Fruit fly (Drosophila melanogaster) whole organism, adult: ENCODE results near the gene ND-B8.
A peak's percentile ranks its signal among the peaks of the same experiment; 100 is the strongest.

Experiments used
- CG11617 ChIP-seq: fragments of 200-800 bp; sonication (Bioruptor generic); optimal IDR thresholded peaks from 2 replicates; lab custom pipeline; 2017; ENCODE audit warnings: mild to moderate bottlenecking, missing biosample characterization, missing genetic modification reagents, missing genetic modification characterization
- CG12768 ChIP-seq: fragments of 200-800 bp; sonication (Bioruptor generic); optimal IDR thresholded peaks from 2 replicates; lab custom pipeline; 2017; ENCODE audit warnings: missing biosample characterization, missing genetic modification characterization, mild to moderate bottlenecking, moderate library complexity, missing genetic modification reagents
- CG14711 ChIP-seq: fragments of 200-800 bp; sonication (Bioruptor generic); optimal IDR thresholded peaks from 2 replicates; lab custom pipeline; 2018; ENCODE audit warnings: missing biosample characterization, mild to moderate bottlenecking, missing genetic modification characterization, moderate library complexity
- CG1620 ChIP-seq: fragments of 200-800 bp; sonication (Bioruptor generic); optimal IDR thresholded peaks from 2 replicates; lab custom pipeline; 2016; ENCODE audit warnings: missing biosample characterization, missing genetic modification characterization
- CG33017 ChIP-seq: fragments of 200-800 bp; sonication (Bioruptor generic); optimal IDR thresholded peaks from 2 replicates; lab custom pipeline; 2018; ENCODE audit warnings: missing biosample characterization, mild to moderate bottlenecking, missing genetic modification characterization, moderate library complexity
- CG5204 ChIP-seq: fragments of 200-800 bp; sonication (Bioruptor generic); optimal IDR thresholded peaks from 2 replicates; lab custom pipeline; 2016; ENCODE audit warnings: missing biosample characterization, missing genetic modification characterization
- CG7045 ChIP-seq: fragments of 200-800 bp; sonication (Bioruptor generic); optimal IDR thresholded peaks from 2 replicates; lab custom pipeline; 2017; ENCODE audit warnings: missing biosample characterization, mild to moderate bottlenecking, missing genetic modification characterization
- CG7101 ChIP-seq: fragments of 200-800 bp; sonication (Bioruptor generic); optimal IDR thresholded peaks from 2 replicates; lab custom pipeline; 2018; ENCODE audit warnings: missing biosample characterization, mild to moderate bottlenecking, missing genetic modification characterization, moderate library complexity
- Clk ChIP-seq: fragments of 200-800 bp; sonication (Bioruptor generic); optimal IDR thresholded peaks from 2 replicates; lab custom pipeline; 2017; ENCODE audit warnings: missing biosample characterization, missing genetic modification characterization
- Crg-1 ChIP-seq: fragments of 200-800 bp; sonication (Bioruptor generic); optimal IDR thresholded peaks from 2 replicates; lab custom pipeline; 2016; ENCODE audit warnings: missing biosample characterization, missing genetic modification characterization
- Hr96 ChIP-seq: fragments of 200-800 bp; sonication (Bioruptor generic); optimal IDR thresholded peaks from 2 replicates; lab custom pipeline; 2016; ENCODE audit warnings: missing biosample characterization, missing genetic modification characterization
- Mnt ChIP-seq: fragments of 200-800 bp; sonication (Bioruptor generic); optimal IDR thresholded peaks from 2 replicates; lab custom pipeline; 2016; ENCODE audit warnings: missing biosample characterization, mild to moderate bottlenecking, missing genetic modification characterization
- bab1 ChIP-seq: fragments of 200-800 bp; sonication (Bioruptor generic); optimal IDR thresholded peaks from 3 replicates; lab custom pipeline; 2019; ENCODE audit warnings: missing biosample characterization, mild to moderate bottlenecking, missing genetic modification characterization, moderate library complexity
- cic ChIP-seq: fragments of 200-800 bp; sonication (Bioruptor generic); optimal IDR thresholded peaks from 2 replicates; lab custom pipeline; 2017; ENCODE audit warnings: missing biosample characterization, mild to moderate bottlenecking, missing genetic modification characterization, moderate library complexity
- cnc ChIP-seq, 2 experiments: fragments of >200 bp; optimal IDR thresholded peaks; 2 replicates each; lab custom pipeline; 2017
- kay ChIP-seq: fragments of 200-800 bp; sonication (Bioruptor generic); peaks from one replicate; lab custom pipeline; 2016; ENCODE audit warnings: missing biosample characterization, missing genetic modification characterization, borderline replicate concordance
- ovo ChIP-seq: fragments of 200-800 bp; sonication (Bioruptor generic); optimal IDR thresholded peaks from 2 replicates; lab custom pipeline; 2016; ENCODE audit warnings: missing biosample characterization, missing genetic modification characterization
- pad ChIP-seq: fragments of 200-800 bp; sonication (Bioruptor generic); optimal IDR thresholded peaks from 3 replicates; lab custom pipeline; 2017; ENCODE audit warnings: missing biosample characterization, missing genetic modification characterization, mild to moderate bottlenecking, moderate library complexity, missing genetic modification reagents
- tj ChIP-seq: fragments of 200-800 bp; sonication (Bioruptor generic); optimal IDR thresholded peaks from 3 replicates; lab custom pipeline; 2017; ENCODE audit warnings: missing biosample characterization, mild to moderate bottlenecking, missing genetic modification characterization, moderate library complexity
- toe ChIP-seq: fragments of 200-800 bp; sonication (Bioruptor generic); optimal IDR thresholded peaks from 2 replicates; lab custom pipeline; 2016; ENCODE audit warnings: missing biosample characterization, missing genetic modification characterization

The ND-B8 gene

DNA sequence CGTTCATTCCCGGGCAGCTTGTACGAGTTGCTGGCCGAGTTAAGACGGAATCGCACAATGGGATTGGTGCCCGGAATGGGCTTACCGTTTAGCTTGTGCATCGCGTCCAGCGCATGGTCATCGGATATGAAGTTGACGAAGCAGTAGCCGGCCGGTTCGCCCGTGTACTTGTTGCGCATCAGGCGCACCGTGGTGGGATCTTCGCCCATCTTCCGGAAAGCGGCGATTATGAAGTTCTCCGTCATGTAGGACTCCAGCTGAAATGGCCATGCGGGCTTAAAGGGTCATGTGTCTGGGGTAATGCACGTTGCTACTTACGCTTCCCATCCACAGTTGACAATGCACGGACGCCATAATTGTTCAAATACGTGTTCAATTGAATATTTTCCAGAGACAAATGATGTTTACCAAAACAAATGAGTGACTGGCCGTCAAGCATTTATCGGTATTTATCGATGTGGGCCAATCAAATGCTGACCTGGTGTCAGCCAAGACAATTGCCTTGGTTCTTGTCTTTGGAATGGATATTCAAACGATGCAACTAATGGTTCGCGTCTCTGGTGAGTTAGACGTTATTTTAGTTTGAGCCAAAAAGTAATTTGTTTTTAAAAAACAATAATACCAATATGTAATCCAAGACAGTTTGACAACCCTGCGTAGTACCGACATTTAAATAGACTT is at the start of gene ND-B8, which contains the start of gene Secp43:
TSS of gene ND-B8 (plus strand) at position 618 of the 681 bp plus-strand sequence.
TSS of gene Secp43 (minus strand) at position 445 of the 681 bp plus-strand sequence.
- peak; percentile 32 for TF ChIP-seq Crg-1 (GFP tag; lab: Kevin White, UChicago)
- TF ChIP-seq Clk (GFP tag; lab: Kevin White, UChicago) = no peak
- TF ChIP-seq CG14711 (tag; lab: Kevin White, UChicago) = peak; percentile 40
- TF ChIP-seq CG7101 (tag; lab: Kevin White, UChicago) = peak; percentile 34
- peak; percentile 54 for TF ChIP-seq bab1 (GFP tag; lab: Kevin White, UChicago)
- no peak for TF ChIP-seq ovo (GFP tag; lab: Kevin White, UChicago)
- TF ChIP-seq kay (GFP tag; lab: Kevin White, UChicago) = no peak
- no peak for TF ChIP-seq pad (GFP tag; lab: Kevin White, UChicago)
- TF ChIP-seq Mnt (GFP tag; lab: Kevin White, UChicago) = peak; percentile 13

DNA sequence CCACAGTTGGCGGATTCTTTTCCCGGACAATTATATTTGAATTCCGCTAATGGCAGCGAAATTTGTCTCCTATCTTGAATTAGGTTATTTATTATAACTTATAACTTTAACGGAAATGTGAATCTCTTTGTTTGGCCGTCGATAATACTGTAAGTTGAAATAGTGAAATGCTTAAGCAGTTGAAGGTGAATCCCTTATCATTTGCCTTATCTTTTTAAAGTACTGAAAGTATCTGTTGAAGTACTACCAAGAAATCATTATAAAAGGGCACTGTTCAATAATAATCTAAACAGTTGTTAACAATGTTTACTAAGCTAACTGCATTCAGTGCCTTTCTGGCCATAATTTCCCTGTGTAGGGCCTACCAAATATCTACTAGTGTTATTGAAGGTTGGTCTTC is 43.6 kb upstream of the ND-B8 start, which contains the start of gene CG43055:
TSS of gene CG43055 (plus strand) at position 301 of the 400 bp plus-strand sequence.
- TF ChIP-seq CG7045 (GFP tag; lab: Kevin White, UChicago) = no peak
- no peak for TF ChIP-seq Crg-1 (GFP tag; lab: Kevin White, UChicago)
- TF ChIP-seq CG1620 (GFP tag; lab: Kevin White, UChicago) = no peak
- no peak for TF ChIP-seq Hr96 (GFP tag; lab: Kevin White, UChicago)
- TF ChIP-seq CG5204 (GFP tag; lab: Kevin White, UChicago) = no peak
- TF ChIP-seq cic (GFP tag; lab: Kevin White, UChicago) = no peak
- no peak for TF ChIP-seq CG14711 (tag; lab: Kevin White, UChicago)
- no peak for TF ChIP-seq ovo (GFP tag; lab: Kevin White, UChicago)
- no peak for TF ChIP-seq kay (GFP tag; lab: Kevin White, UChicago)
- no peak for TF ChIP-seq CG11617 (GFP tag; lab: Kevin White, UChicago)
- no peak for TF ChIP-seq Mnt (GFP tag; lab: Kevin White, UChicago)
- no peak for TF ChIP-seq toe (GFP tag; lab: Kevin White, UChicago)
- no peak for TF ChIP-seq CG7101 (tag; lab: Kevin White, UChicago)
- TF ChIP-seq bab1 (GFP tag; lab: Kevin White, UChicago) = no peak

DNA sequence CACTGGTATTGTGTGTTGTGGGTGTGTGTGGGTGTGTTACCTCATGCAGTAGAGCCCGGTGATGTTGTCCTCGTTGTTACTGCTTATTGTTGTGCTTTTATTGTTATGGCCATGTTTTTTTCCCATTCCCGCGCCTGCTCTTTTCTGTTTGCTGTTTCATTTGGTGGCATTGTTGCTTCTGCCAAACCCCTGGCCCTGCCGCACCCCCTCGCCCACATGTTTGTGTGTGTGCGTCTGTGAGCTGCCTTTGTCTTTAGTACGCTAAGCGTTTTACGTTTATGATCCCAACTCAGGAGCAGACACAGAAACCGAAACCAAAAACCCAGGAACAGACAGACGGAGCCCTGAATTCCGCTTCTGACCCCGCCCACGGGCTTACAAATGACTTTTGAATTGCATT is 40.4 kb upstream of the ND-B8 start:
- no peak for TF ChIP-seq CG7045 (GFP tag; lab: Kevin White, UChicago)
- TF ChIP-seq Mnt (GFP tag; lab: Kevin White, UChicago) = no peak
- no peak for TF ChIP-seq CG14711 (tag; lab: Kevin White, UChicago)
- TF ChIP-seq CG5204 (GFP tag; lab: Kevin White, UChicago) = no peak
- no peak for TF ChIP-seq Hr96 (GFP tag; lab: Kevin White, UChicago)
- no peak for TF ChIP-seq Clk (GFP tag; lab: Kevin White, UChicago)
- no peak for TF ChIP-seq kay (GFP tag; lab: Kevin White, UChicago)
- no peak for TF ChIP-seq CG11617 (GFP tag; lab: Kevin White, UChicago)
- no peak for TF ChIP-seq CG12768
- TF ChIP-seq CG1620 (GFP tag; lab: Kevin White, UChicago) = no peak
- TF ChIP-seq cic (GFP tag; lab: Kevin White, UChicago) = no peak
- no peak for TF ChIP-seq Crg-1 (GFP tag; lab: Kevin White, UChicago)
- no peak for TF ChIP-seq toe (GFP tag; lab: Kevin White, UChicago)
- TF ChIP-seq CG33017 = no peak

DNA sequence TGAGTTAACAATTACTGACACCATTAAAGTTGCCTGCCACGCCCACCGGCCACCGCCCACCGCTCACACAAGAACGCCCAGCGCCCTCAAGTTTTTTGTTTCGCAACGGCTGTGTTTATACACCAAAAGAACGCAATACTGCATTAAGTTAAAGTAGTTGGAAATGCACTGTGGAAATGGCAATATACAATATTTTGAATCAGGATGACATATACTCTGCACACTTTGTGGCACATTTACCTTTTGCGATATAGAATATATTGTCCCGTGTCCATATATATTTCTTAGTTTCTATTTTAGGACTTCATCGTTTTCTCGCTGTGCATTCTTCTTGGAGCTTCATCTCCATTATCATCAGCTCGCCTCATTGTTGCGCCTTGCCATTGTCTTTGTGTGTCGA is 38.3 kb upstream of the ND-B8 start:
- TF ChIP-seq Clk (GFP tag; lab: Kevin White, UChicago) = no peak
- TF ChIP-seq Hr96 (GFP tag; lab: Kevin White, UChicago) = peak; percentile 10
- TF ChIP-seq kay (GFP tag; lab: Kevin White, UChicago) = no peak
- no peak for TF ChIP-seq ovo (GFP tag; lab: Kevin White, UChicago)
- no peak for TF ChIP-seq CG12768

DNA sequence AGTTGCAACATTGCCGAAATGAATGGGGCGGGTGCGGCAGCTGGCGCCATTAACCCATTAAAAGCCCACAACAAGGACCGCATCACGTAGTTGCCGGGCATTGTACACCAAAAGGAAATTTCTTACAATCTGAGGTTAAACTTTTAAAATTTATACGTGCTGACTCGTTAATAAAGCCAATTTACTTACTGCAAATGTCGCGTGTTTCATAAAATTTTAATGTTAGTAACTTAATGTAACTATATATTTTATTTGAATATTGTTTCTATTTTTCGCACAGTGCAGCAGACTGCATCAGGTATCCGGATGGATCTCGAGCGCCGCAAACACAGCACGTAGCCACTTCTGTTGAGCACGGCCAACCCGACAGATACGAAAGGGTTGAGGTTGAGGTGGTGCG is 37.5 kb upstream of the ND-B8 start:
- TF ChIP-seq CG5204 (GFP tag; lab: Kevin White, UChicago) (peak; percentile 43), toe (GFP tag; lab: Kevin White, UChicago) (no peak), CG7045 (GFP tag; lab: Kevin White, UChicago) (peak; percentile 36), Crg-1 (GFP tag; lab: Kevin White, UChicago) (no peak), tj (GFP tag; lab: Kevin White, UChicago) (no peak), Clk (GFP tag; lab: Kevin White, UChicago) (no peak), pad (GFP tag; lab: Kevin White, UChicago) (no peak), cic (GFP tag; lab: Kevin White, UChicago) (no peak), CG14711 (tag; lab: Kevin White, UChicago) (no peak), Mnt (GFP tag; lab: Kevin White, UChicago) (no peak), bab1 (GFP tag; lab: Kevin White, UChicago) (no peak), cnc (optimal IDR thresholded peaks at IDR 0.05; lab: Kevin White, UChicago) (no peak), CG12768 (peak; percentile 13), CG7101 (tag; lab: Kevin White, UChicago) (no peak), ovo (GFP tag; lab: Kevin White, UChicago) (no peak), Hr96 (GFP tag; lab: Kevin White, UChicago) (no peak), CG33017 (peak; percentile 42), CG1620 (GFP tag; lab: Kevin White, UChicago) (no peak), CG11617 (GFP tag; lab: Kevin White, UChicago) (no peak), kay (GFP tag; lab: Kevin White, UChicago) (no peak)
